Fruit fly (Drosophila melanogaster): ENCODE measurements around the gene sn.
A peak's percentile ranks its signal among the peaks of the same experiment; 100 is the strongest.

sn gene

dm6 chrX:7959025-7959424 lies 4.8 kb upstream of the sn start (continued):
- TF ChIP-seq mirr (GFP tag; optimal IDR thresholded peaks at IDR 0.05) (no peak), dmrt99B (tag; optimal IDR thresholded peaks at IDR 0.05) (no peak), jumu (GFP tag; optimal IDR thresholded peaks at IDR 0.05) (no peak), Spps (tag; optimal IDR thresholded peaks at IDR 0.05) (no peak), CG1233 (GFP tag; optimal IDR thresholded peaks at IDR 0.05) (no peak), CG7357 (GFP tag; IDR thresholded peaks at IDR 0.05) (no peak), CG13894 (tag; optimal IDR thresholded peaks at IDR 0.05) (no peak), CG18599 (GFP tag; optimal IDR thresholded peaks at IDR 0.05) (no peak), nom (GFP tag; optimal IDR thresholded peaks at IDR 0.05) (peak; percentile 29), corto (GFP tag; optimal IDR thresholded peaks at IDR 0.05) (no peak), Fer3 (tag; optimal IDR thresholded peaks at IDR 0.05) (no peak), HHEX (GFP tag; optimal IDR thresholded peaks at IDR 0.05) (no peak), pum (GFP tag; optimal IDR thresholded peaks at IDR 0.05) (no peak), ATbp (GFP tag; optimal IDR thresholded peaks at IDR 0.05) (no peak), CG4730 (GFP tag; IDR thresholded peaks at IDR 0.05) (no peak), fd3F (GFP tag; optimal IDR thresholded peaks at IDR 0.05) (no peak), crc (GFP tag; optimal IDR thresholded peaks at IDR 0.05) (no peak), sna (GFP tag; IDR thresholded peaks at IDR 0.05; ENCODE audit: partially characterized antibody) (no peak), Rx (GFP tag; IDR thresholded peaks at IDR 0.05) (no peak), CG15269 (tag; optimal IDR thresholded peaks at IDR 0.05) (no peak), Sox100B (GFP tag; optimal IDR thresholded peaks at IDR 0.05) (no peak), Nf-YA (GFP tag; IDR thresholded peaks at IDR 0.05) (no peak), Eip74EF (GFP tag; optimal IDR thresholded peaks at IDR 0.05) (no peak), danr (GFP tag; IDR thresholded peaks at IDR 0.05) (no peak), CG10321 (GFP tag; IDR thresholded peaks at IDR 0.05) (peak; percentile 68), emc (GFP tag; optimal IDR thresholded peaks at IDR 0.05) (no peak), CG10431 (GFP tag; optimal IDR thresholded peaks at IDR 0.05) (no peak), vfl (GFP tag; optimal IDR thresholded peaks at IDR 0.05) (no peak), bab2 (GFP tag; optimal IDR thresholded peaks at IDR 0.05) (no peak), tio (GFP tag; optimal IDR thresholded peaks at IDR 0.05) (no peak), chinmo (GFP tag; IDR thresholded peaks at IDR 0.05; ENCODE audit: partially characterized antibody) (0 out of 4 replicates have a peak, but pooled peaks have one; percentile 68), CG4854 (GFP tag; optimal IDR thresholded peaks at IDR 0.05) (no peak), CkIIα-i1 (GFP tag; IDR thresholded peaks at IDR 0.05) (no peak), CG12391 (tag; optimal IDR thresholded peaks at IDR 0.05) (no peak), Dip2 (GFP tag; IDR thresholded peaks at IDR 0.05) (no peak), CG2875 (GFP tag; optimal IDR thresholded peaks at IDR 0.05) (no peak), YL-1 (GFP tag; optimal IDR thresholded peaks at IDR 0.05) (peak; percentile 2), toy (GFP tag; IDR thresholded peaks at IDR 0.05) (no peak), phol (tag; optimal IDR thresholded peaks at IDR 0.05) (no peak), CG9727 (GFP tag; optimal IDR thresholded peaks at IDR 0.05) (no peak), Ssrp (tag; optimal IDR thresholded peaks at IDR 0.05) (no peak), zf30C (GFP tag; optimal IDR thresholded peaks at IDR 0.05) (no peak), GATAe (GFP tag; conservative IDR thresholded peaks at IDR 0.05) (no peak), Dbx (GFP tag; IDR thresholded peaks at IDR 0.05) (no peak), CG32767 (GFP tag; IDR thresholded peaks at IDR 0.05) (0 out of 2 replicates have a peak, but pooled peaks have one; percentile 15), dan (GFP tag; IDR thresholded peaks at IDR 0.05) (no peak), CG12942 (GFP tag; optimal IDR thresholded peaks at IDR 0.05) (no peak), stc (GFP tag; IDR thresholded peaks at IDR 0.05) (no peak), CG18011 (GFP tag; optimal IDR thresholded peaks at IDR 0.05) (no peak), CG4820 (GFP tag; optimal IDR thresholded peaks at IDR 0.05) (no peak), CG12236 (GFP tag; optimal IDR thresholded peaks at IDR 0.05) (no peak)

Measured in whole organism, embryonic.